Worm (Caenorhabditis elegans): ENCODE measurements around the gene acly-1.

DNA sequence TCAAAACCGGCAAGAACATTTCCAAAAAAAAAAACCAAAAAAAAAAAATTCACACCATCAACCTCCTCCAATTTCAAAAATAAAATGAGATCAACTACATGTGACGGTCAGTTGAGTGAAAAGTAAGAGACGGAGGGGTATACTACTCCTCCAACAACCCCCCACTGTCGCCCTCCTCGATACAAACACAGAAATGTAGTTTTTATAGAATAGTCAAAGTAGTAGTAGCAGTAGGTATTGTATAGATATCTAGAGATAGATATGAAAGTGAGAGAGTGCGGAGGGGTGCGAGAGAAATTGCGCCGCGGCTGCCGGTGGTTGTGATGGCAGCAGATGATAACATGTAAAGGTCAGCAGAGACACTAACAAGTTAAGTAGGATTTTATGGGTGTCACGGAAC, 48.0 kb downstream of the acly-1 start:
- no peak for TF ChIP-seq elt-2 (tag; optimal IDR thresholded peaks at IDR 0.05)
- peak in 1 of 3 experiments; percentile 10 for TF ChIP-seq ceh-82 (tag; optimal IDR thresholded peaks at IDR 0.05)
- TF ChIP-seq nhr-237 (tag; optimal IDR thresholded peaks at IDR 0.05), result no peak
- no peak for TF ChIP-seq sox-4 (tag; optimal IDR thresholded peaks at IDR 0.05)
- no peak for TF ChIP-seq lir-3 (tag; optimal IDR thresholded peaks at IDR 0.05; ENCODE audit: poor library complexity)
- no peak for TF ChIP-seq ceh-63 (GFP tag; optimal IDR thresholded peaks at IDR 0.05)
